Fruit fly (Drosophila melanogaster): ENCODE results near the gene Mgat2.
A peak's percentile ranks its signal among the peaks of the same experiment; 100 is the strongest.

Mgat2 gene

DNA sequence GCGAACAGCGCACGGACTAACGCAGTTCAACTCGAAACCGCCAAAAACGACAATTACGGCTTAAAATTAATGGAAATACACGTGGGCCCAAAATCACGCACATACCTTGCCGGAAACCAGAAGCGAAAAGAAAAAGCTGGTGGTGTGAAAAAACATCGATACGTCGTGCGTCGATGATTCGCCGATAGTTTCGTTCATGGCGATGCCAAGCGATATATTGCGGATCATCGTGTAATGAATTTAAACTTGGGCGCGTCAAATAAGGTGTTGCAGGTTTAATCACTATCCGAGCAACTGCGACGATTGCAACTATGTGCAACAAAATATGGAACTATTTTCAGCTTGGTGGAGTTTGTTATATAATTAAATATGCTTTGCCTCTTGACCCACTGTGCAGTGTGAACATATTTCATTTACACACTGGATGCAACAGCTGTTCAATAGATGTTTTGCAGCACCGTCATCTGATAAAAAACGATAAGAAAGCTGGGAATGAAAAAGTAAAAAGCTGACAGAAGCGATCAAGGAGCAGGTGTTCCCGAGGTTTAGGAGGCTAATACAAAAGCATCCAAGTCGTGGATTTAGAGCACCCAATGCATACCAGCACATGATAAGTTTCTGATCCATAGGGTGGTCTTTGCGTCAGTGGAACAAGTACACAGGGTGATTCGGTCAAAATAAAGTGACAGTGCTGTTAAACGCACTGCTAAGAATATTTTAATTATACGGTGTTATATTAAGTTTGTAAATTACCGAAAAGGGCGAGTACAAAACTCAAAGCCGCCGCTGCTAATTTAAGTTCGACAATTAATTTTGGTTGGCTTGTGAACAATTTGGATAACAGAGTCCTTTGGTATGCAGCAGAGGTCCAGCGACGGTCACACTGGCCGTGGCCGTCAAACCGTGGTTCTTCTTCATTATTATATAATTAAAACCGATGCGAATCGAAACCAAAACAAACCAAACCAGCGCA is 24.3 kb upstream of the Mgat2 start, which contains the start of the genes RpL32 and CG7943 (continued):
- TF ChIP-seq CG12155 (GFP tag; optimal IDR thresholded peaks at IDR 0.05): peak; percentile 78
- TF ChIP-seq CG12769 (tag; optimal IDR thresholded peaks at IDR 0.05): peak; percentile 82
- TF ChIP-seq CG7271 (tag; optimal IDR thresholded peaks at IDR 0.05): peak; percentile 84
- peak; percentile 94 for TF ChIP-seq CG18476 (GFP tag; optimal IDR thresholded peaks at IDR 0.05)
- peak; percentile 91 for TF ChIP-seq CG1792 (GFP tag; optimal IDR thresholded peaks at IDR 0.05)
- TF ChIP-seq gro (GFP tag; optimal IDR thresholded peaks at IDR 0.05): peak; percentile 98
- peak; percentile 76 for TF ChIP-seq gsb-n (tag; optimal IDR thresholded peaks at IDR 0.05)
- no peak for TF ChIP-seq h (optimal IDR thresholded peaks at IDR 0.05)
- TF ChIP-seq CG11247 (GFP tag; IDR thresholded peaks at IDR 0.05): peak; percentile 96
- TF ChIP-seq CG4730 (GFP tag; IDR thresholded peaks at IDR 0.05): peak; percentile 86
- peak; percentile 99 for TF ChIP-seq Ets65A (GFP tag)
- TF ChIP-seq Poxn (GFP tag; IDR thresholded peaks at IDR 0.05): peak; percentile 85
- peak; percentile 83 for TF ChIP-seq CG7556 (GFP tag; optimal IDR thresholded peaks at IDR 0.05)
- peak; percentile 90 for TF ChIP-seq Dek (tag; optimal IDR thresholded peaks at IDR 0.05)
- peak; percentile 97 for TF ChIP-seq ems (GFP tag; optimal IDR thresholded peaks at IDR 0.05)
- peak; percentile 92 for TF ChIP-seq CG5953 (GFP tag; IDR thresholded peaks at IDR 0.05)
- peak; percentile 96 for TF ChIP-seq nmo (GFP tag; optimal IDR thresholded peaks at IDR 0.05)
- peak; percentile 83 for TF ChIP-seq CG11696 (GFP tag; IDR thresholded peaks at IDR 0.05)
- peak; percentile 95 for TF ChIP-seq CG2116 (GFP tag; optimal IDR thresholded peaks at IDR 0.05)
- TF ChIP-seq CG14014 (GFP tag; IDR thresholded peaks at IDR 0.05): peak; percentile 96
- TF ChIP-seq pb (GFP tag; optimal IDR thresholded peaks at IDR 0.05): peak; percentile 96
- TF ChIP-seq hb (GFP tag; IDR thresholded peaks at IDR 0.05; ENCODE audit: partially characterized antibody): peak; percentile 100
- peak; percentile 93 for TF ChIP-seq E2f1 (GFP tag; IDR thresholded peaks at IDR 0.05)
- TF ChIP-seq pita (GFP tag; optimal IDR thresholded peaks at IDR 0.05): no peak
- peak; percentile 91 for TF ChIP-seq CG14050 (GFP tag; IDR thresholded peaks at IDR 0.05)
- TF ChIP-seq Rfx (GFP tag; IDR thresholded peaks at IDR 0.05): peak; percentile 98
- peak; percentile 97 for TF ChIP-seq CG13296 (GFP tag; optimal IDR thresholded peaks at IDR 0.05)
- peak; percentile 71 for TF ChIP-seq CG30431 (GFP tag; optimal IDR thresholded peaks at IDR 0.05)
- TF ChIP-seq ken (GFP tag; IDR thresholded peaks at IDR 0.05): peak; percentile 95
- 0 out of 2 replicates have a peak, but pooled peaks have one; percentile 57 for TF ChIP-seq CkIIα-i1 (GFP tag; IDR thresholded peaks at IDR 0.05)
- peak; percentile 92 for TF ChIP-seq CG12104 (GFP tag; optimal IDR thresholded peaks at IDR 0.05)
- peak; percentile 20 for TF ChIP-seq Kr (GFP tag; optimal IDR thresholded peaks at IDR 0.05)
- TF ChIP-seq Rx (GFP tag; IDR thresholded peaks at IDR 0.05): peak; percentile 93
- peak; percentile 97 for TF ChIP-seq ci (GFP tag; IDR thresholded peaks at IDR 0.05)
- peak; percentile 83 for TF ChIP-seq CG15601 (tag; optimal IDR thresholded peaks at IDR 0.05)
- peak; percentile 96 for TF ChIP-seq Atf6 (GFP tag; IDR thresholded peaks at IDR 0.05)
- TF ChIP-seq CG10366 (GFP tag; IDR thresholded peaks at IDR 0.05): peak; percentile 93
- TF ChIP-seq Doc2 (GFP tag; IDR thresholded peaks at IDR 0.05): peak; percentile 89
- TF ChIP-seq tap (tag; optimal IDR thresholded peaks at IDR 0.05): peak; percentile 89
- TF ChIP-seq Fer3 (tag; optimal IDR thresholded peaks at IDR 0.05): peak; percentile 95
- TF ChIP-seq MESR4 (GFP tag; optimal IDR thresholded peaks at IDR 0.05): peak; percentile 93
- peak; percentile 84 for TF ChIP-seq cad (GFP tag; optimal IDR thresholded peaks at IDR 0.05)
- TF ChIP-seq btn (GFP tag; optimal IDR thresholded peaks at IDR 0.05): peak; percentile 74
- TF ChIP-seq fd102C (GFP tag; optimal IDR thresholded peaks at IDR 0.05): peak; percentile 81
- TF ChIP-seq CG10462 (GFP tag; optimal IDR thresholded peaks at IDR 0.05): peak; percentile 56
- TF ChIP-seq ash1 (GFP tag; optimal IDR thresholded peaks at IDR 0.05): peak; percentile 94
- TF ChIP-seq CG14860 (GFP tag; IDR thresholded peaks at IDR 0.05; ENCODE audit: partially characterized antibody): peak; percentile 100
- peak; percentile 99 for TF ChIP-seq CG9932 (GFP tag; IDR thresholded peaks at IDR 0.05)
- peak; percentile 84 to 94 for TF ChIP-seq Hr51 (GFP tag; optimal IDR thresholded peaks at IDR 0.05)

All from whole organism, embryonic.